Fruit fly (Drosophila melanogaster) whole organism, embryonic: ENCODE measurements around the gene Nthl1.

Experiments
- Atf-2 ChIP-seq: fragments of 200-800 bp; sonication (Bioruptor generic); optimal IDR thresholded peaks from 2 replicates; lab custom pipeline; 2016; ENCODE audit warnings: missing biosample characterization, missing genetic modification characterization
- Atf6 ChIP-seq: fragments of 200-800 bp; sonication (Bioruptor generic); IDR thresholded peaks from 2 replicates; pipeline ENCODE4 v1.3.6; 2022; ENCODE audit warnings: missing biosample characterization, missing genetic modification characterization
- Bdp1 ChIP-seq: fragments of 200-800 bp; sonication (Bioruptor generic); optimal IDR thresholded peaks from 3 replicates; lab custom pipeline; 2016; ENCODE audit warnings: missing biosample characterization, missing genetic modification characterization
- CG10147 ChIP-seq: fragments of 200-800 bp; sonication (Bioruptor generic); optimal IDR thresholded peaks from 2 replicates; lab custom pipeline; 2019; ENCODE audit warnings: missing biosample characterization, mild to moderate bottlenecking, missing genetic modification characterization, moderate library complexity
- CG10543 ChIP-seq: fragments of 200-800 bp; sonication (Bioruptor generic); optimal IDR thresholded peaks from 3 replicates; lab custom pipeline; 2017; ENCODE audit warnings: missing biosample characterization, mild to moderate bottlenecking, missing genetic modification characterization, moderate library complexity
- CG11504 ChIP-seq: fragments of 200-800 bp; sonication (Bioruptor generic); optimal IDR thresholded peaks from 3 replicates; lab custom pipeline; 2019; ENCODE audit warnings: missing biosample characterization, mild to moderate bottlenecking, missing genetic modification characterization, moderate library complexity
- CG1529 ChIP-seq: fragments of 200-800 bp; sonication (Bioruptor generic); optimal IDR thresholded peaks from 3 replicates; lab custom pipeline; 2018; ENCODE audit warnings: missing biosample characterization, missing genetic modification characterization
- CG1602 ChIP-seq: fragments of 200-800 bp; sonication (Bioruptor generic); optimal IDR thresholded peaks from 3 replicates; lab custom pipeline; 2016; ENCODE audit warnings: missing biosample characterization, missing genetic modification characterization
- CG16863 ChIP-seq: fragments of 200-800 bp; sonication (Bioruptor generic); optimal IDR thresholded peaks from 3 replicates; lab custom pipeline; 2016; ENCODE audit warnings: missing biosample characterization, missing genetic modification characterization
- CG17359 ChIP-seq: fragments of 200-800 bp; sonication (Bioruptor generic); optimal IDR thresholded peaks from 3 replicates; lab custom pipeline; 2018; ENCODE audit warnings: missing biosample characterization, mild to moderate bottlenecking, missing genetic modification characterization, moderate library complexity
- CG30020 ChIP-seq: fragments of 200-800 bp; optimal IDR thresholded peaks from 2 replicates; lab custom pipeline; 2019; ENCODE audit warnings: missing biosample characterization, mild to moderate bottlenecking, missing genetic modification characterization, moderate library complexity
- CG30431 ChIP-seq: fragments of 200-800 bp; sonication (Bioruptor generic); optimal IDR thresholded peaks from 2 replicates; lab custom pipeline; 2017; ENCODE audit warnings: missing biosample characterization, missing genetic modification characterization
- CG3407 ChIP-seq: fragments of 200-800 bp; sonication (Bioruptor generic); optimal IDR thresholded peaks from 2 replicates; lab custom pipeline; 2018; ENCODE audit warnings: missing biosample characterization, mild to moderate bottlenecking, missing genetic modification characterization
- CG43689 ChIP-seq: fragments of 200-800 bp; sonication (Bioruptor generic); IDR thresholded peaks from 2 replicates; pipeline ENCODE4 v1.3.6; 2022; ENCODE audit warnings: missing biosample characterization, missing genetic modification characterization
- CG4707 ChIP-seq: fragments of 200-800 bp; sonication (Bioruptor generic); optimal IDR thresholded peaks from 2 replicates; lab custom pipeline; 2018; ENCODE audit warnings: missing biosample characterization, mild to moderate bottlenecking, missing genetic modification characterization, moderate library complexity
- CG6654 ChIP-seq: fragments of 200-800 bp; sonication (Bioruptor generic); optimal IDR thresholded peaks from 2 replicates; lab custom pipeline; 2017; ENCODE audit warnings: missing biosample characterization, mild to moderate bottlenecking, missing genetic modification characterization
- CG6791 ChIP-seq: fragments of 200-800 bp; sonication (Bioruptor generic); IDR thresholded peaks from 3 replicates; pipeline ENCODE4 v1.3.6; 2022; ENCODE audit warnings: missing biosample characterization, missing genetic modification characterization; ENCODE audit not compliant: partially characterized antibody
- CG7786 ChIP-seq: fragments of 200-800 bp; sonication (Bioruptor generic); optimal IDR thresholded peaks from 2 replicates; lab custom pipeline; 2016; ENCODE audit warnings: missing biosample characterization, missing genetic modification characterization
- CG8944 ChIP-seq: fragments of 200-800 bp; sonication (Bioruptor generic); optimal IDR thresholded peaks from 3 replicates; lab custom pipeline; 2016; ENCODE audit warnings: missing biosample characterization, missing genetic modification characterization
- Dad ChIP-seq: fragments of 200-800 bp; sonication (Bioruptor generic); optimal IDR thresholded peaks from 3 replicates; lab custom pipeline; 2016; ENCODE audit warnings: missing biosample characterization, missing genetic modification characterization
- Doc3 ChIP-seq: fragments of 200-800 bp; sonication (Bioruptor generic); IDR thresholded peaks from 3 replicates; pipeline ENCODE4 v1.3.6; 2022; ENCODE audit warnings: missing biosample characterization, missing genetic modification characterization; ENCODE audit not compliant: partially characterized antibody
- E2f2 ChIP-seq: fragments of 200-800 bp; sonication (Bioruptor generic); IDR thresholded peaks from 2 replicates; pipeline ENCODE4 v1.3.6; 2022; ENCODE audit warnings: missing biosample characterization, missing genetic modification characterization
- MESR4 ChIP-seq: fragments of 200-800 bp; sonication (Bioruptor generic); optimal IDR thresholded peaks from 2 replicates; lab custom pipeline; 2018; ENCODE audit warnings: missing biosample characterization, mild to moderate bottlenecking, missing genetic modification characterization, moderate library complexity
- Max ChIP-seq: fragments of 200-800 bp; sonication (Bioruptor generic); optimal IDR thresholded peaks from 2 replicates; lab custom pipeline; 2016; ENCODE audit warnings: missing biosample characterization, mild to moderate bottlenecking, missing genetic modification characterization
- NK7.1 ChIP-seq: fragments of 200-800 bp; sonication (Bioruptor generic); optimal IDR thresholded peaks from 3 replicates; lab custom pipeline; 2016; ENCODE audit warnings: missing biosample characterization, missing genetic modification characterization
- Poxn ChIP-seq: fragments of 200-800 bp; sonication (Bioruptor generic); IDR thresholded peaks from 2 replicates; pipeline ENCODE4 v1.3.6; 2022; ENCODE audit warnings: missing biosample characterization, missing genetic modification characterization
- Ravus ChIP-seq: fragments of 200-800 bp; sonication (Bioruptor generic); IDR thresholded peaks from 2 replicates; pipeline ENCODE4 v1.3.6; 2022; ENCODE audit warnings: missing biosample characterization, missing genetic modification characterization
- Sox100B ChIP-seq: fragments of 200-800 bp; sonication (Bioruptor generic); optimal IDR thresholded peaks from 3 replicates; lab custom pipeline; 2018; ENCODE audit warnings: missing biosample characterization, mild to moderate bottlenecking, missing genetic modification characterization
- Sry-δ ChIP-seq: fragments of 200-800 bp; sonication (Bioruptor generic); optimal IDR thresholded peaks from 2 replicates; lab custom pipeline; 2016; ENCODE audit warnings: missing biosample characterization, missing genetic modification characterization
- Stat92E ChIP-seq, 3 experiments: fragments of >200 bp in 2 of 3; fragments of 200-800 bp in 1 of 3; sonication (Bioruptor generic) in 1 of 3; optimal IDR thresholded peaks; 2 replicates each; lab custom pipeline; 2017 to 2019; ENCODE audit warnings: missing biosample characterization in 3 of 3, missing genetic modification characterization in 3 of 3, mild to moderate bottlenecking in 1 of 3, moderate library complexity in 1 of 3
- Tbp ChIP-seq: fragments of >200 bp; optimal IDR thresholded peaks from 2 replicates; lab custom pipeline; 2018; ENCODE audit warnings: missing biosample characterization, missing genetic modification characterization
- ap ChIP-seq: fragments of 200-800 bp; sonication (Bioruptor generic); IDR thresholded peaks from 2 replicates; pipeline ENCODE4 v1.3.6; 2022; ENCODE audit warnings: missing biosample characterization, missing genetic modification characterization
- ash1 ChIP-seq: fragments of 200-800 bp; sonication (Bioruptor generic); optimal IDR thresholded peaks from 2 replicates; lab custom pipeline; 2018; ENCODE audit warnings: missing biosample characterization, mild to moderate bottlenecking, missing genetic modification characterization
- cad ChIP-seq: fragments of >200 bp; optimal IDR thresholded peaks from 2 replicates; lab custom pipeline; 2017; ENCODE audit warnings: missing biosample characterization, missing genetic modification characterization
- chn ChIP-seq: fragments of 200-800 bp; sonication (Bioruptor generic); optimal IDR thresholded peaks from 2 replicates; lab custom pipeline; 2016; ENCODE audit warnings: missing biosample characterization, missing genetic modification characterization
- fd102C ChIP-seq: fragments of 200-800 bp; sonication (Bioruptor generic); optimal IDR thresholded peaks from 2 replicates; lab custom pipeline; 2018; ENCODE audit warnings: missing biosample characterization, mild to moderate bottlenecking, missing genetic modification characterization, moderate library complexity
- gfzf ChIP-seq: fragments of 200-800 bp; sonication (Bioruptor generic); optimal IDR thresholded peaks from 2 replicates; lab custom pipeline; 2016; ENCODE audit warnings: missing biosample characterization, mild to moderate bottlenecking, missing genetic modification characterization, moderate library complexity
- ind ChIP-seq: fragments of 200-800 bp; sonication (Bioruptor generic); optimal IDR thresholded peaks from 3 replicates; lab custom pipeline; 2016; ENCODE audit warnings: missing biosample characterization, missing genetic modification characterization
- ken ChIP-seq: fragments of 200-800 bp; sonication (Bioruptor generic); IDR thresholded peaks from 3 replicates; pipeline ENCODE4 v1.3.6; 2022; ENCODE audit warnings: missing biosample characterization, missing genetic modification characterization
- lov ChIP-seq, 2 experiments: fragments of 200-800 bp in 1 of 2; fragments of >200 bp in 1 of 2; sonication (Bioruptor generic) in 1 of 2; IDR thresholded peaks in 1 of 2; optimal IDR thresholded peaks in 1 of 2; 2 replicates in 1 of 2; 3 replicates in 1 of 2; pipeline versions ENCODE4 v1.3.6 to Lab custom; 2017 to 2022; ENCODE audit warnings: missing biosample characterization in 1 of 2, missing genetic modification characterization in 1 of 2
- pum ChIP-seq: fragments of 200-800 bp; sonication (Bioruptor generic); optimal IDR thresholded peaks from 2 replicates; lab custom pipeline; 2016; ENCODE audit warnings: missing biosample characterization, missing genetic modification characterization
- pzg ChIP-seq: fragments of 200-800 bp; sonication (Bioruptor generic); optimal IDR thresholded peaks from 3 replicates; lab custom pipeline; 2018; ENCODE audit warnings: missing biosample characterization, mild to moderate bottlenecking, missing genetic modification characterization, moderate library complexity
- shn ChIP-seq: fragments of 200-800 bp; sonication (Bioruptor generic); optimal IDR thresholded peaks from 3 replicates; lab custom pipeline; 2016; ENCODE audit warnings: missing biosample characterization, missing genetic modification characterization
- sqz ChIP-seq: fragments of 200-800 bp; sonication (Bioruptor generic); optimal IDR thresholded peaks from 3 replicates; lab custom pipeline; 2018; ENCODE audit warnings: missing biosample characterization, mild to moderate bottlenecking, missing genetic modification characterization
- tup ChIP-seq: fragments of 200-800 bp; sonication (Bioruptor generic); optimal IDR thresholded peaks from 2 replicates; lab custom pipeline; 2016; ENCODE audit warnings: missing biosample characterization, mild to moderate bottlenecking, missing genetic modification characterization, moderate library complexity
- twi ChIP-seq: fragments of 200-800 bp; optimal IDR thresholded peaks from 2 replicates; lab custom pipeline; 2019; ENCODE audit warnings: missing biosample characterization, mild to moderate bottlenecking, missing genetic modification characterization, moderate library complexity
- usp ChIP-seq: fragments of >200 bp; optimal IDR thresholded peaks from 2 replicates; lab custom pipeline; 2017; ENCODE audit warnings: missing biosample characterization, missing genetic modification characterization
- wek ChIP-seq: fragments of 200-800 bp; sonication (Bioruptor generic); optimal IDR thresholded peaks from 3 replicates; lab custom pipeline; 2018; ENCODE audit warnings: missing biosample characterization, mild to moderate bottlenecking, missing genetic modification characterization, moderate library complexity

Gene Nthl1

dm6 chr2L:20950421-20951108, 22.9 kb upstream of the Nthl1 start (continued):
- TF ChIP-seq Atf6 (GFP tag; lab: Robert Waterston, UW) (peak; percentile 52; the same call in 1 of the 2 replicates), pum (peak; percentile 37), Max (no peak), Poxn (GFP tag; lab: Robert Waterston, UW) (no peak), CG1602 (GFP tag; lab: Kevin White, UChicago) (peak; percentile 44), CG10543 (GFP tag; lab: Kevin White, UChicago) (no peak), CG43689 (GFP tag; lab: Robert Waterston, UW) (peak; percentile 38; the same call in 1 of the 2 replicates), Dad (GFP tag; lab: Kevin White, UChicago) (peak; percentile 39), Sry-δ (no peak), Bdp1 (GFP tag; lab: Kevin White, UChicago) (peak; percentile 18), sqz (peak; percentile 55), lov (optimal IDR thresholded peaks at IDR 0.05; lab: Kevin White, UChicago) (no peak), lov (GFP tag; IDR thresholded peaks at IDR 0.05; lab: Robert Waterston, UW) (0 out of 3 replicates have a peak, but pooled peaks have one; percentile 13), chn (GFP tag; lab: Kevin White, UChicago) (peak; percentile 43)

- TF ChIP-seq CG6791 (GFP tag; lab: Robert Waterston, UW) (no peak), NK7.1 (GFP tag; lab: Kevin White, UChicago) (no peak), Doc3 (no peak), usp (GFP tag; lab: Kevin White, UChicago) (no peak), CG11504 (peak; percentile 26), CG30431 (GFP tag; lab: Kevin White, UChicago) (no peak), Sox100B (GFP tag; lab: Kevin White, UChicago) (no peak), ap (GFP tag; lab: Robert Waterston, UW) (0 out of 2 replicates have a peak, but pooled peaks have one; percentile 11), Ravus (no peak), fd102C (no peak), Sry-δ (no peak), pzg (GFP tag; lab: Kevin White, UChicago) (no peak), Stat92E (GFP tag; optimal IDR thresholded peaks at IDR 0.05; lab: Kevin White, UChicago) (no peak), CG17359 (tag; lab: Kevin White, UChicago) (peak; percentile 14), CG30020 (tag; lab: Kevin White, UChicago) (no peak), CG6654 (GFP tag; lab: Kevin White, UChicago) (peak; percentile 23), CG1602 (GFP tag; lab: Kevin White, UChicago) (peak; percentile 13), CG1529 (GFP tag; lab: Kevin White, UChicago) (no peak), ind (GFP tag; lab: Kevin White, UChicago) (no peak), ken (GFP tag; lab: Robert Waterston, UW) (0 out of 3 replicates have a peak, but pooled peaks have one; percentile 22), gfzf (GFP tag; lab: Kevin White, UChicago) (no peak), MESR4 (GFP tag; lab: Kevin White, UChicago) (no peak), E2f2 (GFP tag; lab: Robert Waterston, UW) (no peak), ash1 (GFP tag; lab: Kevin White, UChicago) (no peak), CG10147 (no peak), twi (tag; lab: Kevin White, UChicago) (no peak), cad (no peak), shn (GFP tag; lab: Kevin White, UChicago) (no peak), wek (GFP tag; lab: Kevin White, UChicago) (no peak), CG8944 (GFP tag; lab: Kevin White, UChicago) (no peak), CG4707 (GFP tag; lab: Kevin White, UChicago) (no peak), Tbp (GFP tag; lab: Kevin White, UChicago) (no peak), CG16863 (GFP tag; lab: Kevin White, UChicago) (peak; percentile 13), CG3407 (GFP tag; lab: Kevin White, UChicago) (no peak), CG7786 (no peak), tup (no peak), Atf-2 (GFP tag; lab: Kevin White, UChicago) (no peak)
Measured at dm6 chr2L:20948625-20949024, 21.0 kb upstream of the Nthl1 start.
